Fruit fly (Drosophila melanogaster) whole organism, wandering third instar larva: ENCODE results near the gene CG7326.

ENCODE experiments used
- Hr83 ChIP-seq: fragments of 200-300 bp; sonication (Bioruptor generic); optimal IDR thresholded peaks from 2 replicates; lab custom pipeline; 2016; ENCODE audit warnings: missing biosample characterization, mild to moderate bottlenecking, missing genetic modification characterization, moderate library complexity; ENCODE audit not compliant: poor library complexity, severe bottlenecking
- br ChIP-seq: fragments of 200-800 bp; sonication (Bioruptor generic); optimal IDR thresholded peaks from 2 replicates; lab custom pipeline; 2016; ENCODE audit warnings: missing biosample characterization, missing genetic modification characterization
- dmrt93B ChIP-seq: fragments of 200-800 bp; sonication (Bioruptor generic); optimal IDR thresholded peaks from 2 replicates; lab custom pipeline; 2018; ENCODE audit warnings: missing biosample characterization, mild to moderate bottlenecking, missing genetic modification characterization
- fru ChIP-seq: fragments of 200-800 bp; sonication (Bioruptor generic); optimal IDR thresholded peaks from 3 replicates; lab custom pipeline; 2016; ENCODE audit warnings: missing biosample characterization, mild to moderate bottlenecking, missing genetic modification characterization
- pan ChIP-seq: fragments of >200 bp; optimal IDR thresholded peaks from 2 replicates; lab custom pipeline; 2017
- psq ChIP-seq: fragments of 200-800 bp; sonication (Bioruptor generic); optimal IDR thresholded peaks from 3 replicates; lab custom pipeline; 2017; ENCODE audit warnings: missing biosample characterization, mild to moderate bottlenecking, missing genetic modification characterization, moderate library complexity
- usp ChIP-seq: fragments of >200 bp; optimal IDR thresholded peaks from 2 replicates; lab custom pipeline; 2017; ENCODE audit warnings: missing biosample characterization, missing genetic modification characterization

DNA sequence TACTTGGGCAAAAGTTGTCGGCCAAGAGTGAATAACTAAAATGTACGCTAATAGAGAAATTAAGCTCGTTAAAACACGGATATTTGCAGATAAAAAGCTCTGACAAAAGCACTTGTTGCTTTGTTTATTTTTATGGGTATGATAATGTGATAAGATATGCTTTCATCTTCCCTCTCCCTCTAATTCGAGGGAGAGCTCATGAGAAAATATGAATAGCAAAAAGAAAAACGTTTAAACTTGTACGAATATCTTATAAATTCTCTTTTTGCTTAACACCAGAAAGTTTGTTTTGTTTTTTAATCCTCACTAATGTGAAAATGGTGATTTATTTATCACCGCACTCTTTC, 14.6 kb downstream of the CG7326 start:
- TF ChIP-seq pan (lab: Kevin White, UChicago) (no peak), Hr83 (GFP tag; lab: Kevin White, UChicago) (no peak), psq (GFP tag; lab: Kevin White, UChicago) (no peak), fru (GFP tag; lab: Kevin White, UChicago) (no peak), dmrt93B (GFP tag; lab: Kevin White, UChicago) (no peak), br (GFP tag; lab: Kevin White, UChicago) (no peak), usp (GFP tag; lab: Kevin White, UChicago) (no peak)
